Worm (Caenorhabditis elegans) whole organism, mixed stage, embryonic: ENCODE data around the gene tsen-2.

Experiments used
- M03D4.4 ChIP-seq: sonication (generic microtip); optimal IDR thresholded peaks from 2 replicates; lab custom pipeline; 2017; ENCODE audit warnings: mild to moderate bottlenecking, missing genetic modification characterization, missing compliant biosample characterization
- bed-3 ChIP-seq: fragments of 200-800 bp; sonication (Bioruptor generic); optimal IDR thresholded peaks from 3 replicates; lab custom pipeline; 2018; ENCODE audit warnings: mild to moderate bottlenecking, missing genetic modification characterization, moderate library complexity, missing compliant biosample characterization
- blmp-1 ChIP-seq: fragments of 150-350 bp; optimal IDR thresholded peaks from 2 replicates; lab custom pipeline; 2014; ENCODE audit warnings: missing biosample characterization, missing genetic modification characterization
- ceh-39 ChIP-seq: fragments of 150-350 bp; optimal IDR thresholded peaks from 2 replicates; lab custom pipeline; 2014; ENCODE audit warnings: missing biosample characterization, missing genetic modification characterization
- ceh-43 ChIP-seq: fragments of 200-800 bp; sonication (Bioruptor generic); optimal IDR thresholded peaks from 2 replicates; lab custom pipeline; 2018; ENCODE audit warnings: mild to moderate bottlenecking, missing genetic modification characterization, moderate library complexity, missing compliant biosample characterization
- ceh-83 ChIP-seq: fragments of 200-800 bp; sonication (Bioruptor generic); optimal IDR thresholded peaks from 2 replicates; lab custom pipeline; 2018; ENCODE audit warnings: mild to moderate bottlenecking, missing genetic modification characterization, missing compliant biosample characterization
- ces-1 ChIP-seq: fragments of 150-350 bp; optimal IDR thresholded peaks from 2 replicates; lab custom pipeline; 2014; ENCODE audit warnings: missing biosample characterization, missing genetic modification reagents, missing genetic modification characterization
- cnd-1 ChIP-seq: fragments of 200-800 bp; sonication (Bioruptor generic); optimal IDR thresholded peaks from 2 replicates; lab custom pipeline; 2018; ENCODE audit warnings: mild to moderate bottlenecking, missing genetic modification characterization, missing compliant biosample characterization
- drap-1 ChIP-seq: fragments of 200-800 bp; sonication (Bioruptor generic); optimal IDR thresholded peaks from 3 replicates; lab custom pipeline; 2018; ENCODE audit warnings: mild to moderate bottlenecking, missing genetic modification characterization, missing compliant biosample characterization
- elt-1 ChIP-seq: sonication (generic microtip); optimal IDR thresholded peaks from 2 replicates; lab custom pipeline; 2017; ENCODE audit warnings: missing genetic modification characterization, mild to moderate bottlenecking, missing compliant biosample characterization, antibody characterized with exemption, moderate library complexity, borderline replicate concordance; ENCODE audit not compliant: insufficient read depth
- elt-3 ChIP-seq: fragments of 150-350 bp; optimal IDR thresholded peaks from 2 replicates; lab custom pipeline; 2014; ENCODE audit warnings: missing biosample characterization, missing genetic modification characterization
- flh-1 ChIP-seq: fragments of 200-800 bp; sonication (Bioruptor generic); optimal IDR thresholded peaks from 2 replicates; lab custom pipeline; 2018; ENCODE audit warnings: mild to moderate bottlenecking, missing genetic modification characterization, moderate library complexity, missing compliant biosample characterization
- ham-2 ChIP-seq: fragments of 200-800 bp; sonication (Bioruptor generic); optimal IDR thresholded peaks from 2 replicates; lab custom pipeline; 2018; ENCODE audit warnings: mild to moderate bottlenecking, missing genetic modification characterization, missing compliant biosample characterization
- hlh-1 ChIP-seq: fragments of 150-350 bp; optimal IDR thresholded peaks from 2 replicates; lab custom pipeline; 2014; ENCODE audit warnings: missing biosample characterization, missing genetic modification reagents, missing genetic modification characterization
- lin-13 ChIP-seq: fragments of 150-350 bp; optimal IDR thresholded peaks from 2 replicates; lab custom pipeline; 2014; ENCODE audit warnings: missing biosample characterization, missing genetic modification characterization
- lsy-2 ChIP-seq: fragments of 150-350 bp; optimal IDR thresholded peaks from 2 replicates; lab custom pipeline; 2014; ENCODE audit warnings: missing biosample characterization, missing genetic modification characterization
- mab-5 ChIP-seq: fragments of 150-350 bp; optimal IDR thresholded peaks from 2 replicates; lab custom pipeline; 2014; ENCODE audit warnings: missing biosample characterization, missing genetic modification characterization
- mep-1 ChIP-seq: fragments of 150-350 bp; optimal IDR thresholded peaks from 2 replicates; lab custom pipeline; 2017; ENCODE audit warnings: missing biosample characterization, missing genetic modification reagents, missing genetic modification characterization, inconsistent platforms
- mls-2 ChIP-seq: sonication (generic microtip); optimal IDR thresholded peaks from 2 replicates; lab custom pipeline; 2016; ENCODE audit warnings: mild to moderate bottlenecking, missing genetic modification characterization, moderate library complexity, missing compliant biosample characterization
- nhr-12 ChIP-seq: fragments of 150-350 bp; optimal IDR thresholded peaks from 2 replicates; lab custom pipeline; 2014; ENCODE audit warnings: missing biosample characterization, missing genetic modification characterization
- nhr-2 ChIP-seq: fragments of 150-350 bp; optimal IDR thresholded peaks from 2 replicates; lab custom pipeline; 2014; ENCODE audit warnings: missing biosample characterization, missing genetic modification characterization
- nhr-237 ChIP-seq: fragments of 150-350 bp; optimal IDR thresholded peaks from 2 replicates; lab custom pipeline; 2014; ENCODE audit warnings: missing biosample characterization, missing genetic modification characterization
- nhr-28 ChIP-seq: fragments of 150-350 bp; optimal IDR thresholded peaks from 2 replicates; lab custom pipeline; 2014; ENCODE audit warnings: missing biosample characterization, missing genetic modification characterization
- nhr-76 ChIP-seq: sonication (generic microtip); optimal IDR thresholded peaks from 2 replicates; lab custom pipeline; 2017; ENCODE audit warnings: missing biosample characterization, missing genetic modification characterization
- pha-4 ChIP-seq: fragments of 150-350 bp; optimal IDR thresholded peaks from 2 replicates; lab custom pipeline; 2018; ENCODE audit warnings: missing biosample characterization, missing genetic modification reagents, missing genetic modification characterization
- sem-2 ChIP-seq: fragments of 200-800 bp; sonication (Bioruptor generic); optimal IDR thresholded peaks from 2 replicates; lab custom pipeline; 2018; ENCODE audit warnings: mild to moderate bottlenecking, missing genetic modification characterization, missing compliant biosample characterization
- sptf-1 ChIP-seq: sonication (generic microtip); optimal IDR thresholded peaks from 2 replicates; lab custom pipeline; 2017; ENCODE audit warnings: mild to moderate bottlenecking, missing genetic modification characterization, moderate library complexity, missing compliant biosample characterization
- unc-120 ChIP-seq: sonication (generic microtip); optimal IDR thresholded peaks from 2 replicates; lab custom pipeline; 2017; ENCODE audit warnings: missing genetic modification characterization, missing compliant biosample characterization; ENCODE audit not compliant: poor library complexity, severe bottlenecking
- unc-39 ChIP-seq: fragments of 150-350 bp; optimal IDR thresholded peaks from 2 replicates; lab custom pipeline; 2014; ENCODE audit warnings: missing biosample characterization, missing genetic modification characterization
- unc-62 ChIP-seq: fragments of 150-350 bp; optimal IDR thresholded peaks from 2 replicates; lab custom pipeline; 2014; ENCODE audit warnings: missing biosample characterization, missing genetic modification reagents, missing genetic modification characterization
- ztf-11 ChIP-seq: fragments of 150-350 bp; optimal IDR thresholded peaks from 2 replicates; lab custom pipeline; 2014; ENCODE audit warnings: missing biosample characterization, missing genetic modification characterization

Gene tsen-2

DNA sequence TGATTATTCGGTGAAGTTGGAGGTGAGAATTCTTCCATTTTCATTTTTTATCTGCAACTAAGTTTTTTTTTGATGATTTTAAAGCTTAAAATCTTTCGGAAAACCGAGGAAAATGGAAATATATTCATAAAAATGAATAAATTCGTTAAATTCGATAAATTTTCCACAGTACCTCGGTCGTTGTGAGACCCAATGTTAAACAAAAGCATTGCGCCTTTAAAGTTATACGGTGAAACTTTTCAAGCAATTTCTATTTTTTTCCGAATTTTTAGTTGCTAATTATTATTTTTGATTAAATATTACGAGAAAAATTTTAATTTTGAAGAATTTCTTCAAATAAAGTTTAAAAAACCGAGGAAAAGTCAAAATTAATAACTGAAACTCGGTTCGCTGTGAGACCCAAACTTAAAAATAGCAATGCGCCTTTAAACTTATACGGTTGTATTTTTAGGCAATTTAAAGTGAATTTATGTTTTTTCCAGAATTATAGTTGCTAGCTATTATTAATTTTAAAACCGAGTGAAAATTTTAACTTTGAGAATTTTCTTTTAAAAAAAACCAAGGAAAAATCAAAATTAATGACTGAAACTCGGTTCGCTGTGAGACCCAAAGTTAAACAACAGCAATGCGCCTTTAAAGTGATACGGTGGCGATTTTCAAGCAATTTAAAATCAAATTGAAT is 28.7 kb downstream of the tsen-2 start, which contains the start of gene taf-12:
taf-12 (minus strand) TSS at position 51 of the 682 bp plus-strand sequence.
- TF ChIP-seq lsy-2 (tag; lab: Kevin White, UChicago): no peak
- no peak for TF ChIP-seq unc-39
- no peak for TF ChIP-seq ztf-11
- no peak for TF ChIP-seq nhr-76 (tag; lab: Kevin White, UChicago)
- TF ChIP-seq sptf-1: no peak
- no peak for TF ChIP-seq hlh-1 (tag; lab: Kevin White, UChicago)
- TF ChIP-seq drap-1: no peak
- TF ChIP-seq elt-1 (tag; lab: Kevin White, UChicago): no peak
- TF ChIP-seq mep-1 (tag; lab: Kevin White, UChicago): no peak
- TF ChIP-seq unc-62: no peak
- no peak for TF ChIP-seq ceh-39 (tag; lab: Kevin White, UChicago)
- no peak for TF ChIP-seq cnd-1 (tag; lab: Kevin White, UChicago)
- no peak for TF ChIP-seq mab-5 (tag; lab: Kevin White, UChicago)
- no peak for TF ChIP-seq flh-1 (GFP tag; lab: Kevin White, UChicago)

DNA sequence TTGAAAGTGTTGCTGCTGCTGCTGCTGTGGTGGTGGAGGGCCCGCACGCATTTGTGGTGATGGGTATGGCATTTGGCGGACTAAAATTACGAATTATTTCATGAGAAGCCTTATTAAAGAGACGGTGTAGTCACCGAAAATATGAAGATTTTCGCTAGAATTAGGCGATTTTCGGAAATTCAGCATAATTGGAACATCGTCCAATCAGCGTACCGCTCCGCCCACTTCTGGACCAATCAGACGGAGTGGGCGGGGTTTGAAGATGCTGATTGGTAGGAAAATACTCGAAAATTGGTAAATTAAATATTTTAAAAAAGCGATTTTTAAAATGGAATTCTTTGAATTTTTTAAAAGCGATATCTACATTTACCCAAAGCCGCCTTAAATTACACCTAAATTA is 31.9 kb downstream of the tsen-2 start:
- TF ChIP-seq nhr-76 (tag; lab: Kevin White, UChicago) (no peak), pha-4 (tag; lab: Kevin White, UChicago) (no peak), nhr-28 (no peak), lin-13 (tag; lab: Kevin White, UChicago) (no peak), ces-1 (GFP tag; lab: Kevin White, UChicago) (no peak), mab-5 (tag; lab: Kevin White, UChicago) (no peak), bed-3 (no peak), ceh-43 (no peak), ztf-11 (no peak), nhr-2 (tag; lab: Kevin White, UChicago) (no peak)

DNA sequence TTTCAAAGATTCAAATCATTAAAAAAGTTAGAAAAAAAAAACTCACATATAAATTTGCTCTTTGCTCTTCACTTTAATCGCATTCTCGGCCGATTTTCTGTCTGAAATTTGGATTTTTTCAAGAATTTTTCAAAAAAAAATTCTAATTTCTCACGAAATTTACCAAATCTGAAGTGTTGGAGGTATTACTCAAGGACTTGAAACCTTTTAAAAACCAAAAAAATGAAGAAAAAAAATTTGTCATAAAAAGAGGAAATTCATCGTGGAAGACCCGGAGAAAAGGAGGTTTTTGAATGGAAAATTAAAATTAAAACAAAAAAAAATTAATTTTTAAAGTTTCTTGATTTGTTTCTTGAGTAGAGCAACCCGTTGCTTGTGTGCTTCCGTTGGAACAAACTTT is 35.9 kb downstream of the tsen-2 start, which contains the start of gene Y56A3A.2:
Y56A3A.2 (minus strand) TSS at position 101 of the 400 bp plus-strand sequence.
- no peak for TF ChIP-seq cnd-1 (tag; lab: Kevin White, UChicago)
- TF ChIP-seq M03D4.4: no peak
- TF ChIP-seq nhr-12 (tag; lab: Kevin White, UChicago): no peak
- no peak for TF ChIP-seq mab-5 (tag; lab: Kevin White, UChicago)
- no peak for TF ChIP-seq nhr-28
- TF ChIP-seq mls-2 (tag; lab: Kevin White, UChicago): no peak
- TF ChIP-seq sem-2 (GFP tag; lab: Kevin White, UChicago): no peak
- no peak for TF ChIP-seq nhr-237 (tag; lab: Kevin White, UChicago)
- TF ChIP-seq lsy-2 (tag; lab: Kevin White, UChicago): no peak
- TF ChIP-seq drap-1: no peak
- TF ChIP-seq ceh-39 (tag; lab: Kevin White, UChicago): no peak

DNA sequence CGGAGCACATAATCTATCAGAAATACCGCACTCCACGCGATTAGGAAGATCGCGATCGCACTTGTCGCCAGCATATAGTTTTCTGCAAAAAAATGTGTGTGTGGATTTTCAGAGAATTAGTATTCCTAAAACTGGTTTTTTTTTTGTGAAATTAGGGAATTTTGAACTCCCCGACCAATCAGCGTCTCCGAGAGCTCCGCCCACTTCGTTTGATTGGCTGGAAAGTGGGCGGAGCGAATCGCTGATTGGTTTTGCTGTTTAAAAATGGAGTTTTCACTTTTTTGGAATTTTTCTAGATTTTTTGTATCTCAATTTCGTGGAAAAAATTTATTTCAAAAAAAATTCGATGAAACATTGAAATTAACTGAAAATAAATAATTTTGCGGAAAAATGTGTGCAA is 36.9 kb downstream of the tsen-2 start:
- TF ChIP-seq ham-2 (GFP tag; lab: Kevin White, UChicago) (no peak), ces-1 (GFP tag; lab: Kevin White, UChicago) (no peak), nhr-237 (tag; lab: Kevin White, UChicago) (no peak), mls-2 (tag; lab: Kevin White, UChicago) (no peak), nhr-76 (tag; lab: Kevin White, UChicago) (no peak), sem-2 (GFP tag; lab: Kevin White, UChicago) (no peak), ceh-39 (tag; lab: Kevin White, UChicago) (no peak), blmp-1 (tag; lab: Kevin White, UChicago) (no peak), cnd-1 (tag; lab: Kevin White, UChicago) (no peak), elt-3 (tag; lab: Kevin White, UChicago) (no peak), hlh-1 (tag; lab: Kevin White, UChicago) (no peak), flh-1 (GFP tag; lab: Kevin White, UChicago) (no peak), drap-1 (no peak), unc-120 (tag; lab: Kevin White, UChicago) (no peak), M03D4.4 (no peak)

DNA sequence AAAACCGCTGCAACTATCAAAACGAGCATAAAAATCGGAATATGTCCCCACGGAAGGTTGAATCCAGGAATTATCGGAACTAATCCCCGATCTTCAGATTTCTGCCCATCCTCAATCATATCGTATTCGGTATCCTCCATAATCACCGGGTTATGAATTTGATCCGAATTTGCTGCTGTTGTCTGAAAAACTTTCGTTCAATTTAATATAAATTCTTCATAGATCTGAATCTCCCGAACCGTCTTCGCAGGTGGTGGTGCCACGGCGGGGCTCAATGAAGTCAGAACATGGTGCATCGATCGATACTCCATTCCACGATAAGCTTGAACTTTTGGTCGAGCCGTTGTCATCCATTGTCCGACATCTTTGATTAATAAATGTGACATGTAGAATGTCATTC is 41.2 kb downstream of the tsen-2 start:
- TF ChIP-seq cnd-1 (tag; lab: Kevin White, UChicago): no peak
- TF ChIP-seq ceh-83 (GFP tag; lab: Kevin White, UChicago): no peak
- TF ChIP-seq nhr-237 (tag; lab: Kevin White, UChicago): no peak
- no peak for TF ChIP-seq drap-1
- no peak for TF ChIP-seq elt-3 (tag; lab: Kevin White, UChicago)
- no peak for TF ChIP-seq ceh-39 (tag; lab: Kevin White, UChicago)
- TF ChIP-seq nhr-76 (tag; lab: Kevin White, UChicago): no peak
- no peak for TF ChIP-seq hlh-1 (tag; lab: Kevin White, UChicago)
- TF ChIP-seq, all 35 proteins: peak for 0
